Fruit fly (Drosophila melanogaster): ENCODE measurements around the gene CG8813.

CG8813 gene

dm6 chr2L:2897024-2897549 is 27.6 kb downstream of the CG8813 start (continued):
- peak; percentile 84 for TF ChIP-seq tio (GFP tag; optimal IDR thresholded peaks at IDR 0.05)
- peak; percentile 77 for TF ChIP-seq NC2α (GFP tag; optimal IDR thresholded peaks at IDR 0.05)
- TF ChIP-seq Lim3 (GFP tag; IDR thresholded peaks at IDR 0.05): peak; percentile 59; the same call in 1 of the 2 replicates
- peak; percentile 82 for TF ChIP-seq CG32767 (GFP tag; IDR thresholded peaks at IDR 0.05)
- peak; percentile 83 for TF ChIP-seq esg (GFP tag; conservative IDR thresholded peaks at IDR 0.05)
- TF ChIP-seq CG7987 (GFP tag; optimal IDR thresholded peaks at IDR 0.05): peak; percentile 30
- no peak for TF ChIP-seq Elba2 (GFP tag; optimal IDR thresholded peaks at IDR 0.05)
- peak; percentile 67; the same call in 2 of the 3 replicates for TF ChIP-seq CG3726 (GFP tag; IDR thresholded peaks at IDR 0.05)
- peak; percentile 84 for TF ChIP-seq CG7839 (tag; optimal IDR thresholded peaks at IDR 0.05)
- TF ChIP-seq CG8290 (GFP tag; optimal IDR thresholded peaks at IDR 0.05): peak; percentile 41
- TF ChIP-seq CG8290 (tag; optimal IDR thresholded peaks at IDR 0.05): no peak
- TF ChIP-seq Pdp1 (GFP tag; optimal IDR thresholded peaks at IDR 0.05): peak; percentile 86 to 89
- TF ChIP-seq CG17359 (tag; optimal IDR thresholded peaks at IDR 0.05): peak; percentile 81
- peak; percentile 90 for TF ChIP-seq Hsf (GFP tag; optimal IDR thresholded peaks at IDR 0.05)
- peak; percentile 81 for TF ChIP-seq CG14441 (GFP tag; IDR thresholded peaks at IDR 0.05)
- no peak for TF ChIP-seq hbn (GFP tag; IDR thresholded peaks at IDR 0.05; ENCODE audit: partially characterized antibody)
- TF ChIP-seq kah (GFP tag; optimal IDR thresholded peaks at IDR 0.05): peak; percentile 18
- peak; percentile 63; the same call in 1 of the 2 replicates for TF ChIP-seq CG43689 (GFP tag; IDR thresholded peaks at IDR 0.05)
- TF ChIP-seq pan (optimal IDR thresholded peaks at IDR 0.05): no peak
- peak in 1 of 2 experiments; percentile 85 for TF ChIP-seq pan (GFP tag; optimal IDR thresholded peaks at IDR 0.05 in 1 of 2, IDR thresholded peaks at IDR 0.05 in 1 of 2)
- TF ChIP-seq CG15601 (tag; optimal IDR thresholded peaks at IDR 0.05): no peak
- TF ChIP-seq CG4328 (GFP tag; optimal IDR thresholded peaks at IDR 0.05): no peak
- peak; percentile 73 for TF ChIP-seq ap (GFP tag; IDR thresholded peaks at IDR 0.05)
- TF ChIP-seq gsb-n (tag; optimal IDR thresholded peaks at IDR 0.05): peak; percentile 62
- peak; percentile 87 for TF ChIP-seq zfh1 (GFP tag; IDR thresholded peaks at IDR 0.05)
- TF ChIP-seq Gsc (GFP tag; IDR thresholded peaks at IDR 0.05): no peak
- 0 out of 2 replicates have a peak, but pooled peaks have one; percentile 46 for TF ChIP-seq CG16779 (GFP tag; IDR thresholded peaks at IDR 0.05)
- TF ChIP-seq Bgb (GFP tag; IDR thresholded peaks at IDR 0.05; ENCODE audit: partially characterized antibody): no peak
- TF ChIP-seq vnd (GFP tag; IDR thresholded peaks at IDR 0.05; ENCODE audit: partially characterized antibody): no peak
- TF ChIP-seq CG33557 (GFP tag; optimal IDR thresholded peaks at IDR 0.05): peak; percentile 39
- no peak for TF ChIP-seq CG7963 (GFP tag; IDR thresholded peaks at IDR 0.05; ENCODE audit: partially characterized antibody)
- TF ChIP-seq cwo (GFP tag; optimal IDR thresholded peaks at IDR 0.05): peak; percentile 29
- TF ChIP-seq ac (GFP tag; optimal IDR thresholded peaks at IDR 0.05): peak; percentile 43
- TF ChIP-seq HLH4C (GFP tag; IDR thresholded peaks at IDR 0.05; ENCODE audit: partially characterized antibody): no peak
- TF ChIP-seq lmd (GFP tag; IDR thresholded peaks at IDR 0.05): peak; percentile 86
- TF ChIP-seq Max (GFP tag; optimal IDR thresholded peaks at IDR 0.05): peak; percentile 70
- peak; percentile 92 for TF ChIP-seq chn (GFP tag; optimal IDR thresholded peaks at IDR 0.05)
- 0 out of 2 replicates have a peak, but pooled peaks have one; percentile 20 for TF ChIP-seq Adf1 (GFP tag; IDR thresholded peaks at IDR 0.05)
- TF ChIP-seq Ssrp (tag; optimal IDR thresholded peaks at IDR 0.05): peak; percentile 83
- no peak for TF ChIP-seq pzg (GFP tag; optimal IDR thresholded peaks at IDR 0.05)
- no peak for TF ChIP-seq Hr39 (optimal IDR thresholded peaks at IDR 0.05)
- TF ChIP-seq sna (GFP tag; IDR thresholded peaks at IDR 0.05; ENCODE audit: partially characterized antibody): peak; percentile 20; the same call in 1 of the 2 replicates
- TF ChIP-seq CG6254 (GFP tag; optimal IDR thresholded peaks at IDR 0.05): peak; percentile 65
- peak; percentile 90 for TF ChIP-seq ttk (GFP tag; IDR thresholded peaks at IDR 0.05)
- no peak for TF ChIP-seq Dip2 (GFP tag; IDR thresholded peaks at IDR 0.05)
- TF ChIP-seq CG15514 (GFP tag; optimal IDR thresholded peaks at IDR 0.05): peak; percentile 27
- TF ChIP-seq cas (GFP tag; IDR thresholded peaks at IDR 0.05): no peak
- TF ChIP-seq CG8359 (GFP tag; optimal IDR thresholded peaks at IDR 0.05; ENCODE audit: borderline replicate concordance): no peak
- TF ChIP-seq Dp (GFP tag; optimal IDR thresholded peaks at IDR 0.05): no peak
- peak; percentile 73 for TF ChIP-seq CG6813 (GFP tag; optimal IDR thresholded peaks at IDR 0.05)
